Fruit fly (Drosophila melanogaster) whole organism, embryonic: ENCODE measurements around the gene brat.
A peak's percentile ranks its signal among the peaks of the same experiment; 100 is the strongest.

Source experiments
- Abd-B ChIP-seq: fragments of 200-800 bp; sonication (Bioruptor generic); optimal IDR thresholded peaks from 2 replicates; lab custom pipeline; 2018; ENCODE audit warnings: missing biosample characterization, mild to moderate bottlenecking, missing genetic modification characterization, moderate library complexity
- Blimp-1 ChIP-seq: fragments of 200-800 bp; sonication (Bioruptor generic); optimal IDR thresholded peaks from 3 replicates; lab custom pipeline; 2018; ENCODE audit warnings: missing biosample characterization, missing genetic modification characterization, mild to moderate bottlenecking, moderate library complexity, missing genetic modification reagents
- BtbVII ChIP-seq: fragments of 200-800 bp; sonication (Bioruptor generic); optimal IDR thresholded peaks from 3 replicates; lab custom pipeline; 2017; ENCODE audit warnings: missing biosample characterization, mild to moderate bottlenecking, missing genetic modification characterization
- CG10274 ChIP-seq: fragments of 200-800 bp; sonication (Bioruptor generic); optimal IDR thresholded peaks from 3 replicates; lab custom pipeline; 2017; ENCODE audit warnings: missing biosample characterization, mild to moderate bottlenecking, missing genetic modification characterization
- CG11398 ChIP-seq: fragments of 200-800 bp; sonication (Bioruptor generic); optimal IDR thresholded peaks from 2 replicates; lab custom pipeline; 2016; ENCODE audit warnings: missing biosample characterization, missing genetic modification characterization
- CG12744 ChIP-seq: fragments of 200-800 bp; sonication (Bioruptor generic); optimal IDR thresholded peaks from 2 replicates; lab custom pipeline; 2016; ENCODE audit warnings: missing biosample characterization, missing genetic modification characterization
- CG12942 ChIP-seq: fragments of 200-800 bp; sonication (Bioruptor generic); optimal IDR thresholded peaks from 3 replicates; lab custom pipeline; 2016; ENCODE audit warnings: missing biosample characterization, missing genetic modification characterization
- CG13296 ChIP-seq: fragments of 200-800 bp; sonication (Bioruptor generic); optimal IDR thresholded peaks from 3 replicates; lab custom pipeline; 2018; ENCODE audit warnings: missing biosample characterization, mild to moderate bottlenecking, missing genetic modification characterization
- CG13424 ChIP-seq: fragments of 200-800 bp; sonication (Bioruptor generic); optimal IDR thresholded peaks from 2 replicates; lab custom pipeline; 2019; ENCODE audit warnings: missing biosample characterization, mild to moderate bottlenecking, missing genetic modification characterization, moderate library complexity
- CG15011 ChIP-seq: fragments of 200-800 bp; sonication (Bioruptor generic); optimal IDR thresholded peaks from 3 replicates; lab custom pipeline; 2018; ENCODE audit warnings: missing biosample characterization, mild to moderate bottlenecking, missing genetic modification characterization
- CG15514 ChIP-seq: fragments of 200-800 bp; sonication (Bioruptor generic); optimal IDR thresholded peaks from 3 replicates; lab custom pipeline; 2017; ENCODE audit warnings: missing biosample characterization, missing genetic modification characterization, mild to moderate bottlenecking, moderate library complexity, missing genetic modification reagents
- CG18764 ChIP-seq: fragments of 200-800 bp; sonication (Bioruptor generic); optimal IDR thresholded peaks from 3 replicates; lab custom pipeline; 2016; ENCODE audit warnings: missing biosample characterization, missing genetic modification characterization
- CG3847 ChIP-seq: fragments of 200-800 bp; sonication (Bioruptor generic); IDR thresholded peaks from 2 replicates; pipeline ENCODE4 v1.3.6; 2022; ENCODE audit warnings: missing biosample characterization, missing genetic modification characterization
- CG4730 ChIP-seq: fragments of 200-800 bp; sonication (Bioruptor generic); IDR thresholded peaks from 2 replicates; pipeline ENCODE4 v1.3.6; 2022; ENCODE audit warnings: missing biosample characterization, missing genetic modification characterization
- CG4820 ChIP-seq: fragments of 200-800 bp; sonication (Bioruptor generic); optimal IDR thresholded peaks from 3 replicates; lab custom pipeline; 2016; ENCODE audit warnings: missing biosample characterization, missing genetic modification characterization
- CG6175 ChIP-seq: fragments of 200-800 bp; sonication (Bioruptor generic); IDR thresholded peaks from 3 replicates; pipeline ENCODE4 v1.3.6; 2022; ENCODE audit warnings: missing biosample characterization, missing genetic modification characterization
- CG6813 ChIP-seq: fragments of 200-800 bp; sonication (Bioruptor generic); optimal IDR thresholded peaks from 2 replicates; lab custom pipeline; 2017; ENCODE audit warnings: missing biosample characterization, missing genetic modification characterization, mild to moderate bottlenecking, moderate library complexity, missing genetic modification reagents
- CG7928 ChIP-seq: fragments of 200-800 bp; sonication (Bioruptor generic); optimal IDR thresholded peaks from 2 replicates; lab custom pipeline; 2017; ENCODE audit warnings: missing biosample characterization, mild to moderate bottlenecking, missing genetic modification characterization
- CG8089 ChIP-seq: fragments of 200-800 bp; sonication (Bioruptor generic); optimal IDR thresholded peaks from 3 replicates; lab custom pipeline; 2016; ENCODE audit warnings: missing biosample characterization, missing genetic modification characterization
- CG9215 ChIP-seq: fragments of 200-800 bp; sonication (Bioruptor generic); IDR thresholded peaks from 2 replicates; pipeline ENCODE4 v1.3.6; 2022; ENCODE audit warnings: missing biosample characterization, missing genetic modification characterization
- CG9932 ChIP-seq: fragments of 200-800 bp; sonication (Bioruptor generic); IDR thresholded peaks from 2 replicates; pipeline ENCODE4 v1.3.6; 2022; ENCODE audit warnings: missing biosample characterization, missing genetic modification characterization
- Camta ChIP-seq: fragments of 200-800 bp; sonication (Bioruptor generic); optimal IDR thresholded peaks from 2 replicates; lab custom pipeline; 2016; ENCODE audit warnings: missing biosample characterization, missing genetic modification characterization
- D ChIP-seq, 2 experiments: fragments of 200-800 bp in 1 of 2; fragments of >200 bp in 1 of 2; sonication (Bioruptor generic) in 1 of 2; optimal IDR thresholded peaks; 2 replicates in 1 of 2; 3 replicates in 1 of 2; lab custom pipeline; 2017; ENCODE audit warnings: mild to moderate bottlenecking in 1 of 2, missing biosample characterization in 1 of 2, missing genetic modification characterization in 1 of 2, missing genetic modification reagents in 1 of 2
- Dref ChIP-seq: fragments of 200-800 bp; sonication (Bioruptor generic); IDR thresholded peaks from 2 replicates; pipeline ENCODE4 v1.3.6; 2022; ENCODE audit warnings: missing biosample characterization, missing genetic modification characterization
- Gug ChIP-seq: fragments of 200-800 bp; sonication (Bioruptor generic); IDR thresholded peaks from 4 replicates; pipeline ENCODE4 v1.3.6; 2022; ENCODE audit warnings: missing biosample characterization, missing genetic modification characterization
- NFAT ChIP-seq: fragments of 200-800 bp; sonication (Bioruptor generic); IDR thresholded peaks from 2 replicates; pipeline ENCODE4 v1.3.6; 2022; ENCODE audit warnings: missing biosample characterization, missing genetic modification characterization
- NfI ChIP-seq: fragments of 200-800 bp; sonication (Bioruptor generic); optimal IDR thresholded peaks from 3 replicates; lab custom pipeline; 2018; ENCODE audit warnings: missing biosample characterization, mild to moderate bottlenecking, missing genetic modification characterization, moderate library complexity
- Ravus ChIP-seq: fragments of 200-800 bp; sonication (Bioruptor generic); IDR thresholded peaks from 2 replicates; pipeline ENCODE4 v1.3.6; 2022; ENCODE audit warnings: missing biosample characterization, missing genetic modification characterization
- Sox100B ChIP-seq: fragments of 200-800 bp; sonication (Bioruptor generic); optimal IDR thresholded peaks from 3 replicates; lab custom pipeline; 2018; ENCODE audit warnings: missing biosample characterization, mild to moderate bottlenecking, missing genetic modification characterization
- Taf1 ChIP-seq: fragments of 200-800 bp; sonication (Bioruptor generic); IDR thresholded peaks from 2 replicates; pipeline ENCODE4 v1.3.6; 2022; ENCODE audit warnings: missing biosample characterization, missing genetic modification characterization
- Xbp1 ChIP-seq: fragments of 200-800 bp; sonication (Bioruptor generic); optimal IDR thresholded peaks from 3 replicates; lab custom pipeline; 2016; ENCODE audit warnings: missing biosample characterization, mild to moderate bottlenecking, missing genetic modification characterization
- br ChIP-seq: fragments of >200 bp; optimal IDR thresholded peaks from 2 replicates; lab custom pipeline; 2017
- bsh ChIP-seq, 2 experiments: fragments of 200-800 bp; sonication (Bioruptor generic); optimal IDR thresholded peaks; 2 replicates each; lab custom pipeline; 2017 to 2018; ENCODE audit warnings: mild to moderate bottlenecking in 2 of 2, missing biosample characterization in 2 of 2, missing genetic modification characterization in 2 of 2, moderate library complexity in 1 of 2
- cg ChIP-seq: fragments of 200-800 bp; sonication (Bioruptor generic); optimal IDR thresholded peaks from 3 replicates; lab custom pipeline; 2019; ENCODE audit warnings: missing biosample characterization, mild to moderate bottlenecking, missing genetic modification characterization, moderate library complexity
- chn ChIP-seq: fragments of 200-800 bp; sonication (Bioruptor generic); optimal IDR thresholded peaks from 2 replicates; lab custom pipeline; 2016; ENCODE audit warnings: missing biosample characterization, missing genetic modification characterization
- cwo ChIP-seq: fragments of 200-800 bp; sonication (Bioruptor generic); optimal IDR thresholded peaks from 3 replicates; lab custom pipeline; 2017; ENCODE audit warnings: missing biosample characterization, missing genetic modification characterization, mild to moderate bottlenecking, moderate library complexity, missing genetic modification reagents
- disco-r ChIP-seq: fragments of 200-800 bp; sonication (Bioruptor generic); optimal IDR thresholded peaks from 2 replicates; lab custom pipeline; 2016; ENCODE audit warnings: missing biosample characterization, missing genetic modification characterization
- gem ChIP-seq: fragments of 200-800 bp; sonication (Bioruptor generic); optimal IDR thresholded peaks from 2 replicates; lab custom pipeline; 2019; ENCODE audit warnings: missing biosample characterization, mild to moderate bottlenecking, missing genetic modification characterization, moderate library complexity
- jumu ChIP-seq: fragments of 200-800 bp; sonication (Bioruptor generic); optimal IDR thresholded peaks from 3 replicates; lab custom pipeline; 2016; ENCODE audit warnings: missing biosample characterization, missing genetic modification characterization
- kni ChIP-seq: fragments of 200-800 bp; sonication (Bioruptor generic); optimal IDR thresholded peaks from 3 replicates; lab custom pipeline; 2017; ENCODE audit warnings: mild to moderate bottlenecking, missing biosample characterization, missing genetic modification reagents, missing genetic modification characterization
- lilli ChIP-seq: fragments of 200-800 bp; sonication (Bioruptor generic); optimal IDR thresholded peaks from 3 replicates; lab custom pipeline; 2016; ENCODE audit warnings: missing biosample characterization, missing genetic modification characterization
- lola ChIP-seq, 3 experiments: fragments of >200 bp in 2 of 3; fragments of 200-800 bp in 1 of 3; sonication (Bioruptor generic) in 1 of 3; optimal IDR thresholded peaks; 2 replicates each; lab custom pipeline; 2017 to 2019; ENCODE audit warnings: missing biosample characterization in 3 of 3, missing genetic modification characterization in 3 of 3, mild to moderate bottlenecking in 1 of 3, moderate library complexity in 1 of 3
- nerfin-1 ChIP-seq: fragments of 200-800 bp; sonication (Bioruptor generic); optimal IDR thresholded peaks from 3 replicates; lab custom pipeline; 2019; ENCODE audit warnings: missing biosample characterization, mild to moderate bottlenecking, missing genetic modification characterization, moderate library complexity
- pita ChIP-seq: fragments of 200-800 bp; sonication (Bioruptor generic); optimal IDR thresholded peaks from 2 replicates; lab custom pipeline; 2017; ENCODE audit warnings: missing biosample characterization, mild to moderate bottlenecking, missing genetic modification characterization
- sens-2 ChIP-seq: fragments of 200-800 bp; sonication (Bioruptor generic); IDR thresholded peaks from 2 replicates; pipeline ENCODE4 v1.3.6; 2022; ENCODE audit warnings: missing biosample characterization, missing genetic modification characterization
- sim ChIP-seq: fragments of 200-800 bp; sonication (Bioruptor generic); IDR thresholded peaks from 2 replicates; pipeline ENCODE4 v1.3.6; 2022; ENCODE audit warnings: missing biosample characterization, missing genetic modification characterization
- tap ChIP-seq: fragments of 200-800 bp; optimal IDR thresholded peaks from 3 replicates; lab custom pipeline; 2019; ENCODE audit warnings: missing biosample characterization, mild to moderate bottlenecking, missing genetic modification characterization, moderate library complexity
- unc-4 ChIP-seq: fragments of 200-800 bp; sonication (Bioruptor generic); IDR thresholded peaks from 2 replicates; pipeline ENCODE4 v1.3.6; 2022; ENCODE audit warnings: missing biosample characterization, missing genetic modification characterization; ENCODE audit not compliant: partially characterized antibody
- vfl ChIP-seq: fragments of 200-800 bp; sonication (Bioruptor generic); optimal IDR thresholded peaks from 2 replicates; lab custom pipeline; 2016; ENCODE audit warnings: missing biosample characterization, missing genetic modification characterization
- zf30C ChIP-seq: fragments of 200-800 bp; sonication (Bioruptor generic); optimal IDR thresholded peaks from 3 replicates; lab custom pipeline; 2018; ENCODE audit warnings: missing biosample characterization, mild to moderate bottlenecking, missing genetic modification characterization

Gene brat

DNA sequence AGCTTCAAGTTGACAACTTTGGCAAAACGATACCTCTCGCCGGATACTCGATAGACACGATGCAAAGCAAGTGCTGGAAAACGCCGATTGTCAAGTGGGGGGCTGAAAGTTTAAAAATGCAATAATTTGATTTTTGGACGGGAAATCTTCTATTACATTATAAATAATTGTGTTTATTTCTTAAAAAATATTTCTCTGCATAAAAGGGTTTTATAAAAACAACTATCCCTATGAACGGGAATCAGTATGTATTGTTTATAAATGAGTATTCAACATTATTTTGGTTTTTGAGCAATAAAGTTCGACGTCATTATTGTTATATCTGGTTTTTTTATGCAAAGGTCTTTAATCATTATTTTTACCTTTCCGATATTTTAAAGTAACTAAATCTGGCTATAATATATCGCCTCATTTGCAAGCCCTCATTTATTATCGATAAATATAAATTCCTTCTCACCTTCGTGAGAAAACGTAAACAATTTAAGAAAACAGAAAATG lies 1.7 kb upstream of the brat start, which contains the start of the genes AsnRS and DCTN6-p27 (continued):
- TF ChIP-seq CG13424 (tag; lab: Kevin White, UChicago) (peak; percentile 62), Ravus (GFP tag; lab: Robert Waterston, UW) (no peak), CG6175 (GFP tag; lab: Robert Waterston, UW) (no peak), CG12744 (GFP tag; lab: Kevin White, UChicago) (peak; percentile 14), CG7928 (peak; percentile 13), Abd-B (GFP tag; lab: Kevin White, UChicago) (peak; percentile 65), Gug (GFP tag; lab: Robert Waterston, UW) (peak; percentile 81), jumu (peak; percentile 40), gem (peak; percentile 76), CG11398 (GFP tag; lab: Kevin White, UChicago) (no peak), CG10274 (GFP tag; lab: Kevin White, UChicago) (no peak), NfI (GFP tag; lab: Kevin White, UChicago) (peak; percentile 79), kni (GFP tag; lab: Kevin White, UChicago) (peak; percentile 74), cwo (GFP tag; lab: Kevin White, UChicago) (peak; percentile 53), nerfin-1 (tag; lab: Kevin White, UChicago) (peak; percentile 90), disco-r (GFP tag; lab: Kevin White, UChicago) (peak; percentile 50), lilli (peak; percentile 84), CG4730 (GFP tag; lab: Robert Waterston, UW) (no peak), Sox100B (no peak), CG15514 (GFP tag; lab: Kevin White, UChicago) (peak; percentile 72), sim (GFP tag; lab: Robert Waterston, UW) (no peak), vfl (GFP tag; lab: Kevin White, UChicago) (peak; percentile 69), CG4820 (GFP tag; lab: Kevin White, UChicago) (peak; percentile 77), zf30C (GFP tag; lab: Kevin White, UChicago) (no peak), CG12942 (GFP tag; lab: Kevin White, UChicago) (peak; percentile 36), Dref (GFP tag; lab: Robert Waterston, UW) (peak; percentile 61), sens-2 (GFP tag; lab: Robert Waterston, UW) (no peak), Camta (peak; percentile 74), unc-4 (GFP tag; lab: Robert Waterston, UW) (peak; percentile 68), pita (GFP tag; lab: Kevin White, UChicago) (no peak), BtbVII (GFP tag; lab: Kevin White, UChicago) (peak; percentile 53), Blimp-1 (GFP tag; lab: Kevin White, UChicago) (no peak), CG18764 (GFP tag; lab: Kevin White, UChicago) (peak; percentile 61), cg (GFP tag; lab: Kevin White, UChicago) (no peak), bsh (GFP tag; optimal IDR thresholded peaks at IDR 0.05; lab: Kevin White, UChicago) (peak in 1 of 2 experiments; percentile 60), CG13296 (GFP tag; lab: Kevin White, UChicago) (peak; percentile 74), Xbp1 (GFP tag; lab: Kevin White, UChicago) (peak; percentile 80), CG6813 (GFP tag; lab: Kevin White, UChicago) (no peak), CG15011 (no peak), NFAT (GFP tag; lab: Robert Waterston, UW) (peak; percentile 77), lola (GFP tag; optimal IDR thresholded peaks at IDR 0.05; lab: Kevin White, UChicago) (peak in 1 of 3 experiments; percentile 65), Taf1 (no peak), CG8089 (GFP tag; lab: Kevin White, UChicago) (peak; percentile 10), tap (tag; lab: Kevin White, UChicago) (no peak), br (lab: Kevin White, UChicago) (no peak), chn (GFP tag; lab: Kevin White, UChicago) (peak; percentile 55), CG9215 (GFP tag; lab: Robert Waterston, UW) (no peak), CG9932 (GFP tag; lab: Robert Waterston, UW) (peak; percentile 82), CG3847 (GFP tag; lab: Robert Waterston, UW) (peak; percentile 63), D (optimal IDR thresholded peaks at IDR 0.05; lab: Kevin White, UChicago) (no peak), D (GFP tag; optimal IDR thresholded peaks at IDR 0.05; lab: Kevin White, UChicago) (peak; percentile 48)
